Worm (Caenorhabditis elegans) whole organism, L4 larva: Measurements from ENCODE around the gene lgc-15.

ENCODE experiments used
- T26A8.4 ChIP-seq: fragments of 200-800 bp; sonication (Bioruptor generic); IDR thresholded peaks from 2 replicates; pipeline ENCODE4 v1.3.6; 2022; ENCODE audit warnings: missing genetic modification characterization, missing compliant biosample characterization
- Y75B8A.6 ChIP-seq: fragments of 200-800 bp; sonication (Bioruptor generic); IDR thresholded peaks from 2 replicates; pipeline ENCODE4 v1.3.6; 2022; ENCODE audit warnings: missing genetic modification reagents, missing genetic modification characterization, missing compliant biosample characterization
- ZK546.5 ChIP-seq, 2 experiments: sonication (generic microtip); optimal IDR thresholded peaks; 2 replicates each; lab custom pipeline; 2017; ENCODE audit warnings: missing biosample characterization in 2 of 2, missing genetic modification characterization in 2 of 2
- aly-2 ChIP-seq: sonication (generic microtip); optimal IDR thresholded peaks from 2 replicates; lab custom pipeline; 2018; ENCODE audit warnings: missing biosample characterization, missing genetic modification characterization
- ama-1 ChIP-seq: fragments of 150-350 bp; optimal IDR thresholded peaks from 2 replicates; lab custom pipeline; 2014; ENCODE audit warnings: inconsistent platforms, mixed read lengths
- egl-27 ChIP-seq: sonication (generic microtip); optimal IDR thresholded peaks from 3 replicates; lab custom pipeline; 2017; ENCODE audit warnings: missing biosample characterization, missing genetic modification reagents, missing genetic modification characterization
- gei-8 ChIP-seq: fragments of 200-800 bp; sonication (Bioruptor generic); optimal IDR thresholded peaks from 2 replicates; lab custom pipeline; 2018; ENCODE audit warnings: mild to moderate bottlenecking, missing genetic modification characterization, missing compliant biosample characterization
- lin-15B ChIP-seq: fragments of 150-350 bp; sonication (generic microtip); optimal IDR thresholded peaks from 3 replicates; lab custom pipeline; 2014; ENCODE audit warnings: missing biosample characterization, missing genetic modification characterization
- lin-39 ChIP-seq: fragments of 150-350 bp; optimal IDR thresholded peaks from 2 replicates; lab custom pipeline; 2014; ENCODE audit warnings: missing biosample characterization, missing genetic modification reagents, missing genetic modification characterization
- nhr-111 ChIP-seq: fragments of 200-800 bp; sonication (Bioruptor generic); optimal IDR thresholded peaks from 2 replicates; lab custom pipeline; 2018; ENCODE audit warnings: mild to moderate bottlenecking, missing genetic modification characterization, missing compliant biosample characterization
- snpc-4 ChIP-seq: fragments of 150-350 bp; optimal IDR thresholded peaks from 2 replicates; lab custom pipeline; 2014; ENCODE audit warnings: missing biosample characterization, missing genetic modification characterization

ce11 chrX:12143693-12144092 lies 29.6 kb downstream of the lgc-15 start, which contains the start of gene M153.5:
- no peak for TF ChIP-seq egl-27 (tag; lab: Kevin White, UChicago)
- TF ChIP-seq Y75B8A.6 (GFP tag; lab: Robert Waterston, UW) = no peak
- TF ChIP-seq T26A8.4 (GFP tag; lab: Robert Waterston, UW) = no peak
- no peak for TF ChIP-seq aly-2 (tag; lab: Kevin White, UChicago)
- no peak for TF ChIP-seq snpc-4 (tag; lab: Kevin White, UChicago)
- TF ChIP-seq ama-1 (lab: Kevin White, UChicago) = no peak
- TF ChIP-seq lin-39 (tag; lab: Kevin White, UChicago) = no peak
- no peak for TF ChIP-seq lin-15B (tag; lab: Kevin White, UChicago)
- TF ChIP-seq gei-8 (GFP tag; lab: Kevin White, UChicago) = no peak
- TF ChIP-seq nhr-111 (GFP tag; lab: Kevin White, UChicago) = no peak
- no peak for TF ChIP-seq ZK546.5 (tag; optimal IDR thresholded peaks at IDR 0.05; lab: Kevin White, UChicago)
